Fruit fly (Drosophila melanogaster): ENCODE measurements around the gene Rpn3.

dm6 chr2L:19079742-19080141, 28.2 kb downstream of the Rpn3 start:
- TF ChIP-seq Six4 (GFP tag; optimal IDR thresholded peaks at IDR 0.05), result no peak
- no peak for TF ChIP-seq Deaf1 (tag; optimal IDR thresholded peaks at IDR 0.05)
- no peak for TF ChIP-seq Gug (GFP tag; IDR thresholded peaks at IDR 0.05)
- no peak for TF ChIP-seq vfl (GFP tag; optimal IDR thresholded peaks at IDR 0.05)
- TF ChIP-seq Hr78 (GFP tag; optimal IDR thresholded peaks at IDR 0.05), result no peak
- no peak for TF ChIP-seq HLH4C (GFP tag; IDR thresholded peaks at IDR 0.05; ENCODE audit: partially characterized antibody)
- TF ChIP-seq CG18599 (GFP tag; optimal IDR thresholded peaks at IDR 0.05), result no peak
- TF ChIP-seq insv (GFP tag; optimal IDR thresholded peaks at IDR 0.05), result no peak
- no peak for TF ChIP-seq Rx (GFP tag; IDR thresholded peaks at IDR 0.05)
- TF ChIP-seq CG9609 (GFP tag; optimal IDR thresholded peaks at IDR 0.05), result no peak
- TF ChIP-seq CG2678 (tag; optimal IDR thresholded peaks at IDR 0.05), result no peak
- no peak for TF ChIP-seq lola (GFP tag; optimal IDR thresholded peaks at IDR 0.05)
- TF ChIP-seq CG31441 (GFP tag; IDR thresholded peaks at IDR 0.05), result no peak
